Worm (Caenorhabditis elegans) whole organism, L2 larva: ENCODE data around the gene F44E7.5.

Experiments
- ama-1 ChIP-seq: fragments of 150-350 bp; optimal IDR thresholded peaks from 2 replicates; lab custom pipeline; 2018; ENCODE audit warnings: inconsistent platforms
- ceh-16 ChIP-seq: fragments of 150-350 bp; optimal IDR thresholded peaks from 2 replicates; lab custom pipeline; 2014; ENCODE audit warnings: missing biosample characterization, missing genetic modification characterization
- egl-27 ChIP-seq: sonication (generic microtip); optimal IDR thresholded peaks from 3 replicates; lab custom pipeline; 2017; ENCODE audit warnings: missing biosample characterization, missing genetic modification reagents, missing genetic modification characterization
- elt-1 ChIP-seq: fragments of 150-350 bp; optimal IDR thresholded peaks from 2 replicates; lab custom pipeline; 2014; ENCODE audit warnings: missing biosample characterization, missing genetic modification characterization
- mdl-1 ChIP-seq, 2 experiments: fragments of 150-350 bp in 1 of 2; sonication (generic microtip) in 1 of 2; optimal IDR thresholded peaks; 2 replicates each; lab custom pipeline; 2017; ENCODE audit warnings: missing biosample characterization in 2 of 2, missing genetic modification characterization in 2 of 2
- unc-62 ChIP-seq: fragments of 150-350 bp; optimal IDR thresholded peaks from 2 replicates; lab custom pipeline; 2014; ENCODE audit warnings: missing biosample characterization, missing genetic modification reagents, missing genetic modification characterization
- ztf-11 ChIP-seq: sonication (generic microtip); optimal IDR thresholded peaks from 2 replicates; lab custom pipeline; 2017; ENCODE audit warnings: missing biosample characterization, missing genetic modification characterization

DNA sequence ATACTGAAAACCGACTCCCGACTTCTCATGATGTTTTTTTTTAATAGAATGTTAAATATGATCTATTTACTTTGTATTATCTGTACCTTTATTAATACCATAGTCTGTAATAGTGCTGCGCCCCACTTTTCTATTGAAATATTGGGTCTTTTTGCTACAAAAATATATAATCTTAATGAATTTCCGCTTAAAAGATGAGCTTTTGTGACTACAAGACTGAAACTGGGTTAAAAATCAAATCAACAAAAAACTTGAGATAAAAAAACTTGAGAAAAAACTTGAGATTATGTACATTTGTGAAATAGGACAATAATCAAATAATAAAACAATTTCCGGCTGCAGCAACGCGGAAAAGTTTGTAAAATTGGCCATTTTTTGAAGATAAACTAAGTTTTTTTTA is 49.9 kb downstream of the F44E7.5 start, which contains the start of gene K09H11.15:
- TF ChIP-seq ztf-11 (no peak), ama-1 (lab: Kevin White, UChicago) (no peak), mdl-1 (tag; optimal IDR thresholded peaks at IDR 0.05; lab: Kevin White, UChicago) (no peak), egl-27 (tag; lab: Kevin White, UChicago) (no peak), ceh-16 (tag; lab: Kevin White, UChicago) (no peak), unc-62 (GFP tag; lab: Kevin White, UChicago) (no peak), elt-1 (tag; lab: Kevin White, UChicago) (no peak)
